Fruit fly (Drosophila melanogaster) whole organism, embryonic: ENCODE measurements around the gene mRRF1.

Source experiments
- Awh ChIP-seq: fragments of 200-800 bp; sonication (Bioruptor generic); IDR thresholded peaks from 2 replicates; pipeline ENCODE4, ENCODE4 v1.3.6; 2022; ENCODE audit warnings: missing biosample characterization, missing genetic modification characterization
- CG12104 ChIP-seq: fragments of 200-800 bp; sonication (Bioruptor generic); optimal IDR thresholded peaks from 3 replicates; lab custom pipeline; 2016; ENCODE audit warnings: missing biosample characterization, missing genetic modification characterization
- CG12659 ChIP-seq: fragments of 200-800 bp; sonication (Bioruptor generic); optimal IDR thresholded peaks from 3 replicates; lab custom pipeline; 2017; ENCODE audit warnings: mild to moderate bottlenecking, missing biosample characterization, missing genetic modification reagents, missing genetic modification characterization
- CG1647 ChIP-seq: fragments of 200-800 bp; sonication (Bioruptor generic); optimal IDR thresholded peaks from 3 replicates; lab custom pipeline; 2016; ENCODE audit warnings: missing biosample characterization, missing genetic modification characterization
- CG17612 ChIP-seq: fragments of 200-800 bp; sonication (Bioruptor generic); IDR thresholded peaks from 2 replicates; pipeline ENCODE4 v1.3.6; 2022; ENCODE audit warnings: missing biosample characterization, missing genetic modification characterization
- CG2129 ChIP-seq: fragments of 200-800 bp; sonication (Bioruptor generic); IDR thresholded peaks from 2 replicates; pipeline ENCODE4 v1.3.6; 2022; ENCODE audit warnings: missing biosample characterization, missing genetic modification characterization; ENCODE audit not compliant: partially characterized antibody
- CG7372 ChIP-seq: fragments of 200-800 bp; sonication (Bioruptor generic); IDR thresholded peaks from 2 replicates; pipeline ENCODE4 v1.3.6; 2022; ENCODE audit warnings: missing biosample characterization, missing genetic modification characterization
- CG7963 ChIP-seq: fragments of 200-800 bp; sonication (Bioruptor generic); IDR thresholded peaks from 3 replicates; pipeline ENCODE4 v1.3.6; 2022; ENCODE audit warnings: missing biosample characterization, missing genetic modification characterization; ENCODE audit not compliant: partially characterized antibody
- Dfd ChIP-seq, 2 experiments: fragments of >200 bp; optimal IDR thresholded peaks; 2 replicates each; lab custom pipeline; 2017; ENCODE audit warnings: missing biosample characterization in 2 of 2, missing genetic modification characterization in 2 of 2
- Dll ChIP-seq: fragments of 200-800 bp; sonication (Bioruptor generic); IDR thresholded peaks from 4 replicates; pipeline ENCODE4 v1.3.6; 2022; ENCODE audit warnings: missing biosample characterization, missing genetic modification characterization; ENCODE audit not compliant: partially characterized antibody
- Mrtf ChIP-seq: fragments of 200-800 bp; sonication (Bioruptor generic); IDR thresholded peaks from 3 replicates; pipeline ENCODE4 v1.3.6; 2022; ENCODE audit warnings: missing biosample characterization, missing genetic modification characterization
- Pdp1 ChIP-seq, 2 experiments: fragments of 200-800 bp; sonication (Bioruptor generic); optimal IDR thresholded peaks; 3 replicates each; lab custom pipeline; 2016; ENCODE audit warnings: missing biosample characterization in 2 of 2, missing genetic modification characterization in 2 of 2, mild to moderate bottlenecking in 1 of 2, moderate library complexity in 1 of 2
- luna ChIP-seq: fragments of 200-800 bp; sonication (Bioruptor generic); optimal IDR thresholded peaks from 2 replicates; lab custom pipeline; 2016; ENCODE audit warnings: missing biosample characterization, missing genetic modification characterization
- pum ChIP-seq: fragments of 200-800 bp; sonication (Bioruptor generic); optimal IDR thresholded peaks from 2 replicates; lab custom pipeline; 2016; ENCODE audit warnings: missing biosample characterization, missing genetic modification characterization

DNA sequence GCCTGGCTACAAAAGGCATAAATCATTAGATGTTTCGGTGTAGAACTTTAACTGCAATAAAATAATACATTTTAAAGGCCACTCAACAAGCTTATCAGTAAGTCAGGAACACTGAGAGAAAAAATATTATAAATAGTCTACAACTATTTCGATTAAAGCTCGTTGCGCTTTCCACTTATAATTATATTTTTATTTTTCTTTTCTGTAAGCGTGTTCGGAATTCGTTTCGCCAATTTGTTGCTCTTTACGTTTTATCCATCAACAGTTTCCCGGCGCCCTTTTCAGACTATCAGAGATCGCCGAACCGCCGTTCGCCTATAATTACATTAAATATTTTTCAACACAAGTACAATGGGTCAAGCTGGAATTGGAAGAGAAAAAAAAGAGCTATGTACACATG, 25.1 kb upstream of the mRRF1 start:
- TF ChIP-seq CG7963 (GFP tag; lab: Robert Waterston, UW) (no peak), CG17612 (GFP tag; lab: Robert Waterston, UW) (no peak), luna (GFP tag; lab: Kevin White, UChicago) (no peak), Dll (no peak), CG1647 (GFP tag; lab: Kevin White, UChicago) (no peak), Awh (no peak), Mrtf (GFP tag; lab: Robert Waterston, UW) (no peak), Dfd (GFP tag; optimal IDR thresholded peaks at IDR 0.05; lab: Kevin White, UChicago) (no peak), CG12104 (GFP tag; lab: Kevin White, UChicago) (no peak), Pdp1 (GFP tag; optimal IDR thresholded peaks at IDR 0.05; lab: Kevin White, UChicago) (no peak), CG2129 (GFP tag; lab: Robert Waterston, UW) (no peak), CG12659 (GFP tag; lab: Kevin White, UChicago) (no peak), CG7372 (no peak), pum (no peak)
